Fruit fly (Drosophila melanogaster): ENCODE measurements around the gene Cyp313a5.

DNA sequence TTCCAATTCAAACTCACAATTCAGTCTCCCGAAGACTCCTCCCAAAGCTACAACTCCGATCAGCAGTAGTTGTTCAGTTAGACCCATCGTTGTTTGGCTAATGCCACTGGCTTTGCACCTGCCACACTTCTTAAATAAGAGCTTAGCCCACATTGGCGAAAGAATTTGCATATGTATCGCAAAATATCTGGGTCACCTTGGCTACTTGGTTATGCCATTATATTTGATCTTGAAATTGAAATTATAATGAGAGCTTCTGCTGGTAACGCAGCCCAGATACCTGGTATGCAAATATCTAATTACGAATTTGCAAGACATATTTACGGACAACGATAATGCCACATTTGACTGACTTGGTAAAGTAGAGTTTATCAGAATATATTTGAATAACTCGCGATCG is 9.6 kb downstream of the Cyp313a5 start, which contains the start of gene CG17404:
- TF ChIP-seq Hr39 (GFP tag; optimal IDR thresholded peaks at IDR 0.05) (no peak), topi (GFP tag; optimal IDR thresholded peaks at IDR 0.05) (no peak), CG16779 (tag; optimal IDR thresholded peaks at IDR 0.05) (no peak), Met (GFP tag; optimal IDR thresholded peaks at IDR 0.05) (no peak)
